Worm (Caenorhabditis elegans): ENCODE results near the gene akt-2.

akt-2 gene

DNA sequence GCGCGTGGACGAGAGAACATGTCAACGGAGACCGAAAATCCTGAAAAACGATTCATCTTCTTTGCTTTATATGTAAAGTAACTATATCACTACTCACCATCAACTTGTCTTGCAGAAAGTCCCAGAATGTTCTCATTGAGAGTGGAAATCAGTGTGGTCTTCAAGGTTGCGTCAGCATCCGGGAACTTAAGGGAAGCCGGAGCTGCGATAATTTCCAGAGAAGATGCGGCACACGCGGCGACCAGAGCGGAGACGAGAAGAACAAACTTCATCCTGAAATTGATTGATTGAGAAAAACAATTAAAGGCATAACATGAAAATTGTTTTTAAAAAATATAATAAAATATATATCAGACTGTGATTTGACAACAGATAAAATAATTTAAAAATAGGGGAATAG lies 16.7 kb downstream of the akt-2 start, which contains the start of gene vha-20 (continued):
- TF ChIP-seq zip-11 (GFP tag; IDR thresholded peaks at IDR 0.05) = no peak
- no peak for TF ChIP-seq Y48G9A.11 (GFP tag; IDR thresholded peaks at IDR 0.05)
- no peak for TF ChIP-seq mep-1 (tag; optimal IDR thresholded peaks at IDR 0.05)
- TF ChIP-seq attf-4 (tag; optimal IDR thresholded peaks at IDR 0.05) = no peak
- TF ChIP-seq daf-16 (GFP tag; optimal IDR thresholded peaks at IDR 0.05) = no peak
- no peak for TF ChIP-seq daf-16 (tag; optimal IDR thresholded peaks at IDR 0.05)
- no peak for TF ChIP-seq pqm-1 (tag; optimal IDR thresholded peaks at IDR 0.05)
- TF ChIP-seq nhr-42 (GFP tag; IDR thresholded peaks at IDR 0.05) = no peak
- TF ChIP-seq daf-8 (GFP tag; IDR thresholded peaks at IDR 0.05) = no peak
- no peak for TF ChIP-seq zag-1 (tag; optimal IDR thresholded peaks at IDR 0.05)
- TF ChIP-seq nhr-48 (tag; optimal IDR thresholded peaks at IDR 0.05) = no peak
- TF ChIP-seq mdt-29 (GFP tag; IDR thresholded peaks at IDR 0.05) = no peak
- no peak for TF ChIP-seq F44E2.7 (GFP tag; IDR thresholded peaks at IDR 0.05)
- TF ChIP-seq nhr-41 (GFP tag; IDR thresholded peaks at IDR 0.05) = no peak
- no peak for TF ChIP-seq lin-15B (tag; optimal IDR thresholded peaks at IDR 0.05)
- no peak for TF ChIP-seq skn-1 (tag; optimal IDR thresholded peaks at IDR 0.05)
- no peak for TF ChIP-seq mdl-1 (tag; optimal IDR thresholded peaks at IDR 0.05)
- no peak for TF ChIP-seq rbr-2 (tag; optimal IDR thresholded peaks at IDR 0.05)
- no peak for TF ChIP-seq dve-1 (tag; optimal IDR thresholded peaks at IDR 0.05; ENCODE audit: insufficient read depth)
- TF ChIP-seq nhr-111 (GFP tag; optimal IDR thresholded peaks at IDR 0.05) = peak; percentile 9
- TF ChIP-seq lsy-2 (tag; optimal IDR thresholded peaks at IDR 0.05) = no peak
- 0 out of 2 replicates have a peak, but pooled peaks have one; percentile 22 for TF ChIP-seq pha-4 (GFP tag; IDR thresholded peaks at IDR 0.05)
- TF ChIP-seq pha-4 (tag; optimal IDR thresholded peaks at IDR 0.05) = no peak
- TF ChIP-seq sdz-12 (GFP tag; optimal IDR thresholded peaks at IDR 0.05) = no peak
- no peak for TF ChIP-seq dmd-8 (GFP tag; IDR thresholded peaks at IDR 0.05)
- peak; percentile 63; the same call in 1 of the 2 replicates for TF ChIP-seq Y105C5A.15 (GFP tag; IDR thresholded peaks at IDR 0.05)
- TF ChIP-seq nhr-237 (tag; optimal IDR thresholded peaks at IDR 0.05) = no peak
- no peak for TF ChIP-seq unc-62 (GFP tag; optimal IDR thresholded peaks at IDR 0.05 in 1 of 2)
- TF ChIP-seq unc-62 (tag; optimal IDR thresholded peaks at IDR 0.05) = no peak
- TF ChIP-seq set-16 (GFP tag; IDR thresholded peaks at IDR 0.05) = no peak
- TF ChIP-seq ceh-44 (GFP tag; IDR thresholded peaks at IDR 0.05) = no peak
- no peak for TF ChIP-seq aly-2 (tag; optimal IDR thresholded peaks at IDR 0.05)
- no peak for TF ChIP-seq Y75B8A.6 (GFP tag; IDR thresholded peaks at IDR 0.05)

ce11 chrX:14165156-14165555 lies 17.7 kb downstream of the akt-2 start:
- TF ChIP-seq fos-1 (tag; optimal IDR thresholded peaks at IDR 0.05) = no peak
- no peak for TF ChIP-seq F10B5.3 (tag; optimal IDR thresholded peaks at IDR 0.05)
- peak; percentile 70 for TF ChIP-seq aha-1 (tag)
- 0 out of 2 replicates have a peak, but pooled peaks have one; percentile 19 for TF ChIP-seq snpc-1.2 (GFP tag; IDR thresholded peaks at IDR 0.05)
- TF ChIP-seq ceh-62 (tag; optimal IDR thresholded peaks at IDR 0.05) = no peak
- peak in 1 of 2 experiments; percentile 60 for TF ChIP-seq unc-62 (GFP tag; optimal IDR thresholded peaks at IDR 0.05 in 1 of 2)
- TF ChIP-seq unc-62 (tag; optimal IDR thresholded peaks at IDR 0.05) = no peak

DNA sequence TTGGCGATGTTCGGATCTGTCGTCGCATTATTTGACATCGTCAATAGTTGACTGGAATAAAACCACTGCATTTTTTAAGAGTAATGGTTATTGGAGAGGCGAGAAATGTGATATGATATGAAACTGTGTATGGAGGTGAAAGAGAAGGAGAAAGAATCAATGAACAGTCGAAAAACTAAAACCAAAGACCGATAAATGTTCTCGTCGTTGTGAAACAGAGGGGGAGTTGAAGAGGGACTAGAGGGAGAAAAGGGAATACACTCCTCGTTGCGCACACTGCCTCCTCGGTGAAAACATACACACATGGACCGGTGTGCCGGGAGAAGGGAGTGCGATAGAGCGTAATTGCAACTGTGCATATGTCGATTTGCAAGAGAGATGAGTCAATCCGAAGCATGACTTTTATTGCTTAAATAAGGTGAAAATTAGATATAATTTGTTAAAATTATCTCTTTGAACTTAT lies 22.1 kb downstream of the akt-2 start, which contains the start of gene sym-4:
TSS of gene sym-4 (minus strand) at position 51 of the 463 bp plus-strand sequence.
- TF ChIP-seq ZK337.2 (GFP tag; IDR thresholded peaks at IDR 0.05) (no peak), gei-8 (GFP tag; optimal IDR thresholded peaks at IDR 0.05) (no peak), nhr-6 (tag; optimal IDR thresholded peaks at IDR 0.05) (peak; percentile 91), set-16 (GFP tag; IDR thresholded peaks at IDR 0.05) (peak; percentile 41; the same call in 1 of the 2 replicates), mxl-3 (GFP tag; optimal IDR thresholded peaks at IDR 0.05) (peak; percentile 100), ces-1 (GFP tag; optimal IDR thresholded peaks at IDR 0.05) (no peak), vab-7 (GFP tag; IDR thresholded peaks at IDR 0.05) (peak; percentile 40; the same call in 1 of the 2 replicates), hmg-1.1 (GFP tag; IDR thresholded peaks at IDR 0.05) (peak; percentile 94), snpc-1.2 (GFP tag; IDR thresholded peaks at IDR 0.05) (no peak), ctbp-1 (GFP tag; IDR thresholded peaks at IDR 0.05) (peak; percentile 83), rbr-2 (tag; optimal IDR thresholded peaks at IDR 0.05) (peak; percentile 89), dve-1 (tag; optimal IDR thresholded peaks at IDR 0.05; ENCODE audit: insufficient read depth) (peak; percentile 99), fkh-10 (GFP tag; optimal IDR thresholded peaks at IDR 0.05) (peak; percentile 35), nhr-48 (tag; optimal IDR thresholded peaks at IDR 0.05) (peak; percentile 85), Y48G9A.11 (GFP tag; IDR thresholded peaks at IDR 0.05) (no peak), ceh-62 (tag; optimal IDR thresholded peaks at IDR 0.05) (no peak), daf-16 (GFP tag; optimal IDR thresholded peaks at IDR 0.05) (peak in 1 of 2 experiments; percentile 32), daf-16 (tag; optimal IDR thresholded peaks at IDR 0.05) (peak; percentile 89), duxl-1 (tag; optimal IDR thresholded peaks at IDR 0.05; ENCODE audit: poor library complexity) (peak; percentile 44), T20F7.1 (GFP tag; optimal IDR thresholded peaks at IDR 0.05) (peak; percentile 86), mdt-29 (GFP tag; IDR thresholded peaks at IDR 0.05) (peak; percentile 78), madf-5 (GFP tag; IDR thresholded peaks at IDR 0.05) (no peak)
